Fruit fly (Drosophila melanogaster) whole organism, embryonic: Measurements from ENCODE around the gene CG7011.
A peak's percentile ranks its signal among the peaks of the same experiment; 100 is the strongest.

Experiments used
- Abd-B ChIP-seq: fragments of 200-800 bp; sonication (Bioruptor generic); optimal IDR thresholded peaks from 2 replicates; lab custom pipeline; 2018; ENCODE audit warnings: missing biosample characterization, mild to moderate bottlenecking, missing genetic modification characterization, moderate library complexity
- Adf1 ChIP-seq: fragments of 200-800 bp; sonication (Bioruptor generic); IDR thresholded peaks from 2 replicates; pipeline ENCODE4 v1.3.6; 2022; ENCODE audit warnings: missing biosample characterization, missing genetic modification characterization
- B-H1 ChIP-seq: fragments of 200-800 bp; sonication (Bioruptor generic); IDR thresholded peaks from 3 replicates; pipeline ENCODE4 v1.3.6; 2022; ENCODE audit warnings: missing biosample characterization, missing genetic modification characterization
- CG11085 ChIP-seq: fragments of 200-800 bp; sonication (Bioruptor generic); IDR thresholded peaks from 2 replicates; pipeline ENCODE4 v1.3.6; 2022; ENCODE audit warnings: missing biosample characterization, missing genetic modification characterization
- CG11398 ChIP-seq: fragments of 200-800 bp; sonication (Bioruptor generic); optimal IDR thresholded peaks from 2 replicates; lab custom pipeline; 2016; ENCODE audit warnings: missing biosample characterization, missing genetic modification characterization
- CG12104 ChIP-seq: fragments of 200-800 bp; sonication (Bioruptor generic); optimal IDR thresholded peaks from 3 replicates; lab custom pipeline; 2016; ENCODE audit warnings: missing biosample characterization, missing genetic modification characterization
- CG12299 ChIP-seq: fragments of 200-800 bp; sonication (Bioruptor generic); optimal IDR thresholded peaks from 2 replicates; lab custom pipeline; 2018; ENCODE audit warnings: missing biosample characterization, mild to moderate bottlenecking, missing genetic modification characterization
- CG13123 ChIP-seq: fragments of 200-800 bp; sonication (Bioruptor generic); optimal IDR thresholded peaks from 2 replicates; lab custom pipeline; 2016; ENCODE audit warnings: missing biosample characterization, missing genetic modification characterization
- CG13894 ChIP-seq: fragments of 200-800 bp; sonication (Bioruptor generic); optimal IDR thresholded peaks from 3 replicates; lab custom pipeline; 2018; ENCODE audit warnings: missing biosample characterization, mild to moderate bottlenecking, missing genetic modification characterization, moderate library complexity
- CG1529 ChIP-seq: fragments of 200-800 bp; sonication (Bioruptor generic); optimal IDR thresholded peaks from 3 replicates; lab custom pipeline; 2018; ENCODE audit warnings: missing biosample characterization, missing genetic modification characterization
- CG15696 ChIP-seq: fragments of 200-800 bp; sonication (Bioruptor generic); optimal IDR thresholded peaks from 2 replicates; lab custom pipeline; 2019; ENCODE audit warnings: missing biosample characterization, mild to moderate bottlenecking, missing genetic modification characterization, moderate library complexity
- CG16863 ChIP-seq: fragments of 200-800 bp; sonication (Bioruptor generic); optimal IDR thresholded peaks from 3 replicates; lab custom pipeline; 2016; ENCODE audit warnings: missing biosample characterization, missing genetic modification characterization
- CG17385 ChIP-seq: fragments of 200-800 bp; sonication (Bioruptor generic); optimal IDR thresholded peaks from 3 replicates; lab custom pipeline; 2018; ENCODE audit warnings: missing biosample characterization, mild to moderate bottlenecking, missing genetic modification characterization
- CG32772 ChIP-seq: fragments of 200-800 bp; sonication (Bioruptor generic); IDR thresholded peaks from 2 replicates; pipeline ENCODE4 v1.3.6; 2022; ENCODE audit warnings: missing biosample characterization, missing genetic modification characterization
- CG4707 ChIP-seq: fragments of 200-800 bp; sonication (Bioruptor generic); optimal IDR thresholded peaks from 2 replicates; lab custom pipeline; 2018; ENCODE audit warnings: missing biosample characterization, mild to moderate bottlenecking, missing genetic modification characterization, moderate library complexity
- CG5180 ChIP-seq: fragments of 200-800 bp; sonication (Bioruptor generic); optimal IDR thresholded peaks from 3 replicates; lab custom pipeline; 2017; ENCODE audit warnings: missing biosample characterization, missing genetic modification characterization, mild to moderate bottlenecking, moderate library complexity, missing genetic modification reagents
- CG6175 ChIP-seq: fragments of 200-800 bp; sonication (Bioruptor generic); IDR thresholded peaks from 3 replicates; pipeline ENCODE4 v1.3.6; 2022; ENCODE audit warnings: missing biosample characterization, missing genetic modification characterization
- CG7963 ChIP-seq: fragments of 200-800 bp; sonication (Bioruptor generic); IDR thresholded peaks from 3 replicates; pipeline ENCODE4 v1.3.6; 2022; ENCODE audit warnings: missing biosample characterization, missing genetic modification characterization; ENCODE audit not compliant: partially characterized antibody
- CG9609 ChIP-seq: fragments of 200-800 bp; sonication (Bioruptor generic); optimal IDR thresholded peaks from 3 replicates; lab custom pipeline; 2016; ENCODE audit warnings: missing biosample characterization, missing genetic modification characterization
- CHES-1-like ChIP-seq: fragments of 200-800 bp; sonication (Bioruptor generic); optimal IDR thresholded peaks from 2 replicates; lab custom pipeline; 2016; ENCODE audit warnings: missing biosample characterization, missing genetic modification characterization
- CoRest ChIP-seq: fragments of 200-800 bp; sonication (Bioruptor generic); optimal IDR thresholded peaks from 3 replicates; lab custom pipeline; 2018; ENCODE audit warnings: missing biosample characterization, mild to moderate bottlenecking, missing genetic modification characterization, moderate library complexity
- Dek ChIP-seq: fragments of 200-800 bp; sonication (Bioruptor generic); optimal IDR thresholded peaks from 3 replicates; lab custom pipeline; 2019; ENCODE audit warnings: missing biosample characterization, mild to moderate bottlenecking, missing genetic modification characterization, moderate library complexity
- Doc3 ChIP-seq: fragments of 200-800 bp; sonication (Bioruptor generic); IDR thresholded peaks from 3 replicates; pipeline ENCODE4 v1.3.6; 2022; ENCODE audit warnings: missing biosample characterization, missing genetic modification characterization; ENCODE audit not compliant: partially characterized antibody
- Fer1 ChIP-seq: fragments of 200-800 bp; sonication (Bioruptor generic); optimal IDR thresholded peaks from 2 replicates; lab custom pipeline; 2017; ENCODE audit warnings: missing biosample characterization, mild to moderate bottlenecking, missing genetic modification characterization
- Hmx ChIP-seq: fragments of 200-800 bp; sonication (Bioruptor generic); optimal IDR thresholded peaks from 2 replicates; lab custom pipeline; 2016; ENCODE audit warnings: missing biosample characterization, missing genetic modification characterization
- Poxn ChIP-seq: fragments of 200-800 bp; sonication (Bioruptor generic); IDR thresholded peaks from 2 replicates; pipeline ENCODE4 v1.3.6; 2022; ENCODE audit warnings: missing biosample characterization, missing genetic modification characterization
- Ravus ChIP-seq: fragments of 200-800 bp; sonication (Bioruptor generic); IDR thresholded peaks from 2 replicates; pipeline ENCODE4 v1.3.6; 2022; ENCODE audit warnings: missing biosample characterization, missing genetic modification characterization
- Sin3A ChIP-seq: fragments of >200 bp; optimal IDR thresholded peaks from 2 replicates; lab custom pipeline; 2018
- Six4 ChIP-seq: fragments of 200-800 bp; sonication (Bioruptor generic); optimal IDR thresholded peaks from 2 replicates; lab custom pipeline; 2016; ENCODE audit warnings: missing biosample characterization, missing genetic modification characterization
- Sry-β ChIP-seq: fragments of 200-800 bp; sonication (Bioruptor generic); optimal IDR thresholded peaks from 2 replicates; lab custom pipeline; 2018; ENCODE audit warnings: missing biosample characterization, mild to moderate bottlenecking, missing genetic modification characterization, moderate library complexity
- Sry-δ ChIP-seq: fragments of 200-800 bp; sonication (Bioruptor generic); optimal IDR thresholded peaks from 2 replicates; lab custom pipeline; 2016; ENCODE audit warnings: missing biosample characterization, missing genetic modification characterization
- Stat92E ChIP-seq, 3 experiments: fragments of >200 bp in 2 of 3; fragments of 200-800 bp in 1 of 3; sonication (Bioruptor generic) in 1 of 3; optimal IDR thresholded peaks; 2 replicates each; lab custom pipeline; 2017 to 2019; ENCODE audit warnings: missing biosample characterization in 3 of 3, missing genetic modification characterization in 3 of 3, mild to moderate bottlenecking in 1 of 3, moderate library complexity in 1 of 3
- Tbp ChIP-seq: fragments of >200 bp; optimal IDR thresholded peaks from 2 replicates; lab custom pipeline; 2018; ENCODE audit warnings: missing biosample characterization, missing genetic modification characterization
- cad ChIP-seq: fragments of >200 bp; optimal IDR thresholded peaks from 2 replicates; lab custom pipeline; 2017; ENCODE audit warnings: missing biosample characterization, missing genetic modification characterization
- ci ChIP-seq: fragments of 200-800 bp; sonication (Bioruptor generic); IDR thresholded peaks from 3 replicates; pipeline ENCODE4 v1.3.6; 2022; ENCODE audit warnings: missing biosample characterization, missing genetic modification characterization
- corto ChIP-seq: fragments of 200-800 bp; sonication (Bioruptor generic); optimal IDR thresholded peaks from 2 replicates; lab custom pipeline; 2016; ENCODE audit warnings: missing biosample characterization, mild to moderate bottlenecking, missing genetic modification characterization, moderate library complexity
- croc ChIP-seq: fragments of 200-800 bp; sonication (Bioruptor generic); conservative IDR thresholded peaks from 3 replicates; pipeline ENCODE4 v1.3.6; 2022; ENCODE audit warnings: missing biosample characterization, missing genetic modification characterization
- exex ChIP-seq: fragments of 200-800 bp; sonication (Bioruptor generic); optimal IDR thresholded peaks from 4 replicates; lab custom pipeline; 2018; ENCODE audit warnings: missing biosample characterization, mild to moderate bottlenecking, missing genetic modification characterization, moderate library complexity
- fd3F ChIP-seq: fragments of 200-800 bp; sonication (Bioruptor generic); optimal IDR thresholded peaks from 2 replicates; lab custom pipeline; 2018; ENCODE audit warnings: missing biosample characterization, mild to moderate bottlenecking, missing genetic modification characterization, moderate library complexity
- h ChIP-seq: fragments of >200 bp; optimal IDR thresholded peaks from 2 replicates; lab custom pipeline; 2017
- kni ChIP-seq: fragments of 200-800 bp; sonication (Bioruptor generic); optimal IDR thresholded peaks from 3 replicates; lab custom pipeline; 2017; ENCODE audit warnings: mild to moderate bottlenecking, missing biosample characterization, missing genetic modification reagents, missing genetic modification characterization
- nerfin-1 ChIP-seq: fragments of 200-800 bp; sonication (Bioruptor generic); optimal IDR thresholded peaks from 3 replicates; lab custom pipeline; 2019; ENCODE audit warnings: missing biosample characterization, mild to moderate bottlenecking, missing genetic modification characterization, moderate library complexity
- org-1 ChIP-seq: fragments of 200-800 bp; sonication (Bioruptor generic); optimal IDR thresholded peaks from 2 replicates; lab custom pipeline; 2017; ENCODE audit warnings: missing biosample characterization, missing genetic modification characterization
- pb ChIP-seq: fragments of 200-800 bp; sonication (Bioruptor generic); optimal IDR thresholded peaks from 3 replicates; lab custom pipeline; 2016; ENCODE audit warnings: missing biosample characterization, missing genetic modification characterization
- ranshi ChIP-seq: fragments of 200-800 bp; sonication (Bioruptor generic); IDR thresholded peaks from 2 replicates; pipeline ENCODE4 v1.3.6; 2022; ENCODE audit warnings: missing biosample characterization, missing genetic modification characterization
- run ChIP-seq: fragments of 200-800 bp; sonication (Bioruptor generic); optimal IDR thresholded peaks from 3 replicates; lab custom pipeline; 2018; ENCODE audit warnings: missing biosample characterization, mild to moderate bottlenecking, missing genetic modification characterization
- schlank ChIP-seq: fragments of 200-800 bp; sonication (Bioruptor generic); optimal IDR thresholded peaks from 2 replicates; lab custom pipeline; 2018; ENCODE audit warnings: missing biosample characterization, mild to moderate bottlenecking, missing genetic modification characterization
- sqz ChIP-seq: fragments of 200-800 bp; sonication (Bioruptor generic); optimal IDR thresholded peaks from 3 replicates; lab custom pipeline; 2018; ENCODE audit warnings: missing biosample characterization, mild to moderate bottlenecking, missing genetic modification characterization
- unpg ChIP-seq: fragments of 200-800 bp; sonication (Bioruptor generic); optimal IDR thresholded peaks from 3 replicates; lab custom pipeline; 2018; ENCODE audit warnings: missing biosample characterization, mild to moderate bottlenecking, missing genetic modification characterization, moderate library complexity
- wek ChIP-seq: fragments of 200-800 bp; sonication (Bioruptor generic); optimal IDR thresholded peaks from 3 replicates; lab custom pipeline; 2018; ENCODE audit warnings: missing biosample characterization, mild to moderate bottlenecking, missing genetic modification characterization, moderate library complexity
- zen2 ChIP-seq: fragments of 200-800 bp; sonication (Bioruptor generic); IDR thresholded peaks from 3 replicates; pipeline ENCODE4 v1.3.6; 2022; ENCODE audit warnings: missing biosample characterization, missing genetic modification characterization; ENCODE audit not compliant: partially characterized antibody
- zf30C ChIP-seq: fragments of 200-800 bp; sonication (Bioruptor generic); optimal IDR thresholded peaks from 3 replicates; lab custom pipeline; 2018; ENCODE audit warnings: missing biosample characterization, mild to moderate bottlenecking, missing genetic modification characterization

CG7011 gene

DNA sequence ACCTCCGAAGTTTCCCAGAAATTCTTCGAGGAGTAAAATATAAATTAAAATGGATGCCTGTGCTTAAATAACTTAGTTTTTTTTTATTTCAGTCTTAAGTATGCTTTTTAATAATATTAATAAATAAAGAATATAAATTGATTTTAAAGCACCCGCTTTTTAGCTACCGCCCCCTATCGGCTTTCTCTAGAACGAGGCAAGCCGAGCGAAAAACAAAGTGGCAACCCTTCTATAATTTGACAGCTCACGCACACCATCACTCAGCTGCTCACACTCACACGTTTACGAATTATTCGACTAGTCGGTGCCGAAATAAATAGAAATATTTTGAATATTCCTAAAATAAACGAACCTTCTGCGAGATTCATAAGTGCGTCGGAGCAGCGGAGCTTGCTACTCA lies 1.9 kb downstream of the CG7011 start, which contains the start of gene CG6878 (continued):
- TF ChIP-seq run, result no peak
- TF ChIP-seq CG11085, result no peak
- no peak for TF ChIP-seq Tbp (GFP tag; lab: Kevin White, UChicago)
- no peak for TF ChIP-seq CG13123 (GFP tag; lab: Kevin White, UChicago)
- no peak for TF ChIP-seq croc (GFP tag; lab: Robert Waterston, UW)
- no peak for TF ChIP-seq CG1529 (GFP tag; lab: Kevin White, UChicago)
- TF ChIP-seq Sin3A (lab: Kevin White, UChicago), result no peak
- peak; percentile 16 for TF ChIP-seq Sry-δ
- peak in 1 of 3 experiments; percentile 18 for TF ChIP-seq Stat92E (GFP tag; optimal IDR thresholded peaks at IDR 0.05; lab: Kevin White, UChicago)
- TF ChIP-seq fd3F (GFP tag; lab: Kevin White, UChicago), result no peak
- TF ChIP-seq CG15696 (tag; lab: Kevin White, UChicago), result peak; percentile 13
- no peak for TF ChIP-seq CG11398 (GFP tag; lab: Kevin White, UChicago)
- TF ChIP-seq zf30C, result no peak
- peak; percentile 44 for TF ChIP-seq Fer1 (GFP tag; lab: Kevin White, UChicago)
- TF ChIP-seq zen2, result no peak
- no peak for TF ChIP-seq pb (GFP tag; lab: Kevin White, UChicago)
- peak; percentile 65; the same call in 1 of the 3 replicates for TF ChIP-seq ci
- TF ChIP-seq CG5180 (GFP tag; lab: Kevin White, UChicago), result no peak
- no peak for TF ChIP-seq CG6175 (GFP tag; lab: Robert Waterston, UW)
- TF ChIP-seq Ravus, result no peak
- TF ChIP-seq schlank (tag; lab: Kevin White, UChicago), result no peak
- no peak for TF ChIP-seq CG4707 (GFP tag; lab: Kevin White, UChicago)
- no peak for TF ChIP-seq CG12104
- no peak for TF ChIP-seq Six4
- no peak for TF ChIP-seq unpg (GFP tag; lab: Kevin White, UChicago)
- TF ChIP-seq Abd-B, result no peak
- TF ChIP-seq wek, result no peak
- TF ChIP-seq Adf1 (GFP tag; lab: Robert Waterston, UW), result no peak
- TF ChIP-seq corto (GFP tag; lab: Kevin White, UChicago), result no peak
- no peak for TF ChIP-seq Hmx (GFP tag; lab: Kevin White, UChicago)
- no peak for TF ChIP-seq B-H1
- TF ChIP-seq CG12299 (tag; lab: Kevin White, UChicago), result no peak
- TF ChIP-seq nerfin-1 (tag; lab: Kevin White, UChicago), result no peak
- no peak for TF ChIP-seq ranshi (GFP tag; lab: Robert Waterston, UW)
- TF ChIP-seq CG13894 (tag; lab: Kevin White, UChicago), result no peak
- TF ChIP-seq CHES-1-like (GFP tag; lab: Kevin White, UChicago), result peak; percentile 8
- no peak for TF ChIP-seq CG17385 (GFP tag; lab: Kevin White, UChicago)
- TF ChIP-seq kni (GFP tag; lab: Kevin White, UChicago), result no peak
- TF ChIP-seq CG16863 (GFP tag; lab: Kevin White, UChicago), result no peak
- no peak for TF ChIP-seq Doc3 (GFP tag; lab: Robert Waterston, UW)
- no peak for TF ChIP-seq CG9609 (GFP tag; lab: Kevin White, UChicago)
- TF ChIP-seq org-1 (GFP tag; lab: Kevin White, UChicago), result no peak
- no peak for TF ChIP-seq sqz (GFP tag; lab: Kevin White, UChicago)
- no peak for TF ChIP-seq h
- no peak for TF ChIP-seq CG32772 (GFP tag; lab: Robert Waterston, UW)
- TF ChIP-seq CoRest (tag; lab: Kevin White, UChicago), result peak; percentile 47
- no peak for TF ChIP-seq exex (tag; lab: Kevin White, UChicago)
- TF ChIP-seq Poxn (GFP tag; lab: Robert Waterston, UW), result no peak
- peak; percentile 39 for TF ChIP-seq Dek
- TF ChIP-seq CG7963 (GFP tag; lab: Robert Waterston, UW), result no peak
- TF ChIP-seq Sry-β (GFP tag; lab: Kevin White, UChicago), result no peak
- TF ChIP-seq cad (GFP tag; lab: Kevin White, UChicago), result no peak
